Worm (Caenorhabditis elegans) whole organism, late embryonic: ENCODE data around the gene H32C10.1.
A peak's percentile ranks its signal among the peaks of the same experiment; 100 is the strongest.

Source experiments
- C08G9.2 ChIP-seq: sonication (generic microtip); optimal IDR thresholded peaks from 2 replicates; lab custom pipeline; 2016; ENCODE audit warnings: mild to moderate bottlenecking, missing genetic modification characterization, moderate library complexity, missing compliant biosample characterization
- T23F11.4 ChIP-seq: fragments of 200-800 bp; sonication (Bioruptor generic); optimal IDR thresholded peaks from 2 replicates; lab custom pipeline; 2018; ENCODE audit warnings: mild to moderate bottlenecking, missing genetic modification characterization, missing compliant biosample characterization
- ama-1 ChIP-seq: fragments of 150-350 bp; optimal IDR thresholded peaks from 2 replicates; lab custom pipeline; 2014
- ceh-18 ChIP-seq: sonication (generic microtip); optimal IDR thresholded peaks from 2 replicates; lab custom pipeline; 2016; ENCODE audit warnings: missing genetic modification characterization, missing compliant biosample characterization
- ceh-2 ChIP-seq: sonication (generic microtip); optimal IDR thresholded peaks from 2 replicates; lab custom pipeline; 2016; ENCODE audit warnings: missing genotype, missing genetic modification characterization, missing compliant biosample characterization
- ceh-45 ChIP-seq: fragments of 200-800 bp; sonication (Bioruptor generic); IDR thresholded peaks from 2 replicates; pipeline ENCODE4 v1.3.6; 2022; ENCODE audit warnings: missing genetic modification reagents, missing genetic modification characterization, missing compliant biosample characterization
- ceh-6 ChIP-seq: fragments of 200-800 bp; sonication (Bioruptor generic); optimal IDR thresholded peaks from 2 replicates; lab custom pipeline; 2018; ENCODE audit warnings: mild to moderate bottlenecking, missing genetic modification characterization, missing compliant biosample characterization
- ceh-9 ChIP-seq: sonication (generic microtip); optimal IDR thresholded peaks from 2 replicates; lab custom pipeline; 2016; ENCODE audit warnings: mild to moderate bottlenecking, missing genetic modification characterization, inconsistent platforms, missing compliant biosample characterization
- che-1 ChIP-seq: sonication (generic microtip); optimal IDR thresholded peaks from 2 replicates; lab custom pipeline; 2016; ENCODE audit warnings: mild to moderate bottlenecking, missing genetic modification characterization, missing compliant biosample characterization
- dmd-4 ChIP-seq: sonication (generic microtip); optimal IDR thresholded peaks from 2 replicates; lab custom pipeline; 2016; ENCODE audit warnings: borderline replicate concordance, missing genetic modification characterization, missing compliant biosample characterization
- dve-1 ChIP-seq: sonication (generic microtip); optimal IDR thresholded peaks from 2 replicates; lab custom pipeline; 2017; ENCODE audit warnings: antibody characterized with exemption, mild to moderate bottlenecking, missing genetic modification characterization, missing compliant biosample characterization
- elt-2 ChIP-seq: sonication (generic microtip); optimal IDR thresholded peaks from 2 replicates; lab custom pipeline; 2016; ENCODE audit warnings: missing genetic modification reagents, missing genetic modification characterization, missing compliant biosample characterization
- fkh-6 ChIP-seq: sonication (generic microtip); optimal IDR thresholded peaks from 2 replicates; lab custom pipeline; 2016; ENCODE audit warnings: missing genetic modification characterization, missing compliant biosample characterization
- gmeb-2 ChIP-seq: sonication (generic microtip); optimal IDR thresholded peaks from 2 replicates; lab custom pipeline; 2016; ENCODE audit warnings: missing genetic modification characterization, inconsistent platforms, missing compliant biosample characterization
- hlh-6 ChIP-seq: sonication (generic microtip); optimal IDR thresholded peaks from 2 replicates; lab custom pipeline; 2016; ENCODE audit warnings: missing genotype, missing genetic modification characterization, missing compliant biosample characterization
- hlh-8 ChIP-seq: sonication (generic microtip); optimal IDR thresholded peaks from 2 replicates; lab custom pipeline; 2016; ENCODE audit warnings: missing genotype, missing genetic modification characterization, missing compliant biosample characterization
- nfya-1 ChIP-seq: sonication (generic microtip); optimal IDR thresholded peaks from 2 replicates; lab custom pipeline; 2017; ENCODE audit warnings: missing genetic modification characterization, mild to moderate bottlenecking, missing compliant biosample characterization, antibody characterized with exemption, moderate library complexity
- nhr-11 ChIP-seq: fragments of 150-350 bp; optimal IDR thresholded peaks from 2 replicates; lab custom pipeline; 2014; ENCODE audit warnings: missing biosample characterization, missing genetic modification characterization
- pat-9 ChIP-seq: fragments of 200-800 bp; sonication (Bioruptor generic); optimal IDR thresholded peaks from 2 replicates; lab custom pipeline; 2018; ENCODE audit warnings: mild to moderate bottlenecking, missing genetic modification characterization, moderate library complexity, missing compliant biosample characterization
- pha-2 ChIP-seq: sonication (generic microtip); optimal IDR thresholded peaks from 2 replicates; lab custom pipeline; 2017; ENCODE audit warnings: mild to moderate bottlenecking, missing genetic modification characterization, missing compliant biosample characterization
- rnt-1 ChIP-seq: sonication (generic microtip); optimal IDR thresholded peaks from 2 replicates; lab custom pipeline; 2016; ENCODE audit warnings: missing genetic modification characterization, missing compliant biosample characterization
- sox-4 ChIP-seq: sonication (generic microtip); optimal IDR thresholded peaks from 2 replicates; lab custom pipeline; 2017; ENCODE audit warnings: mild to moderate bottlenecking, missing genetic modification characterization, inconsistent platforms, missing compliant biosample characterization
- ttx-3 ChIP-seq: sonication (generic microtip); optimal IDR thresholded peaks from 2 replicates; lab custom pipeline; 2016; ENCODE audit warnings: missing genetic modification reagents, missing genetic modification characterization, missing compliant biosample characterization
- unc-3 ChIP-seq, 2 experiments: fragments of 200-800 bp in 1 of 2; sonication (Bioruptor generic) in 1 of 2; sonication (generic microtip) in 1 of 2; conservative IDR thresholded peaks in 1 of 2; optimal IDR thresholded peaks in 1 of 2; 2 replicates each; pipeline versions ENCODE4 v1.3.6 to Lab custom; 2016 to 2022; ENCODE audit warnings: missing compliant biosample characterization in 2 of 2, missing genetic modification characterization in 2 of 2, missing genetic modification reagents in 1 of 2
- unc-55 ChIP-seq: sonication (generic microtip); optimal IDR thresholded peaks from 2 replicates; lab custom pipeline; 2017; ENCODE audit warnings: missing biosample characterization, missing genetic modification reagents, missing genetic modification characterization
- unc-86 ChIP-seq: sonication (generic microtip); optimal IDR thresholded peaks from 2 replicates; lab custom pipeline; 2016; ENCODE audit warnings: missing genetic modification characterization, missing compliant biosample characterization

The H32C10.1 gene

DNA sequence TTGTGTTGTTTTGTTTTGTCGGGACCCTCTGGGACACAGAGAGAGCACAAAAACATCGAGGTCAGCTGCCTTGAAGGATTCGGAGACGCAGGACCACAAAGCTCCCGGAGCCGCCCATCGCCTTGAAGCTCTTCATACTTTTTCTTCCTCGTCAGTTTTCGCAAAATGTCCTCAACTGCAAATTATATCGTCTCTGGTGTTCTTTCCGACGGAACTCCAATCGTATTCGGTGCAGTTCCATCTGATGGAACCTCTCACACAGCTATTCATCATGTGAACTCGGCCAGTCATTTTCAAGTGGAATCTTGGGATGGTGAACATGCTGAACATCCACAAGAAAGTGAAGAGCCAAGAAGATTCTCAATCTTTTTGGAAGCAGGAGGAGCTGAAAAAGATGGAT, 51.3 kb downstream of the H32C10.1 start:
- peak; percentile 42 for TF ChIP-seq ama-1
- TF ChIP-seq pat-9 (tag; lab: Kevin White, UChicago): no peak

DNA sequence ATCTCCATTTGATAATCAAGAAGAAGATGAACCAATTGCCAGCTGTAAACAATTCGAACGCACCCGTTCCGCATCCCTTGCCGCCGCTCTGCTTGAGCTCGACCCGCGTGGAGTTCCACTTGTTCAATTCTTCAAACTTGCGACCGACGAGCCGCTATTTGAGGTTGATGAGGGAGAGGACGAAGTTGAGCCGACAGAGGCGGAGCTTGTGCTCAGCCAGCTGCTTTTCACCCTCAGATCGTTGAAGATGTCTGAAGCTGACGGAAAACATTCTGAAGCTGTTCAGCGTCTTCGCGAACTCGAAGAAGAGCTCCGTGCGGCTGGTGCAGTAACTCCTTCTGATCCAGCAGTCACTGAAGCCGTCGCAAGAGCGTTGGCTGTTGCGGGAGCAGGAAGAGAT, 51.7 kb downstream of the H32C10.1 start:
- TF ChIP-seq pha-2 (tag; lab: Kevin White, UChicago) (no peak), ceh-6 (GFP tag; lab: Kevin White, UChicago) (no peak), gmeb-2 (tag; lab: Kevin White, UChicago) (no peak), dmd-4 (tag; lab: Kevin White, UChicago) (no peak), ceh-18 (no peak), ceh-45 (GFP tag; lab: Robert Waterston, UW) (no peak), dve-1 (tag; lab: Kevin White, UChicago) (no peak), elt-2 (no peak), che-1 (tag; lab: Kevin White, UChicago) (no peak), unc-86 (no peak), ceh-2 (no peak), C08G9.2 (no peak), ama-1 (no peak), sox-4 (tag; lab: Kevin White, UChicago) (no peak), fkh-6 (no peak), T23F11.4 (GFP tag; lab: Kevin White, UChicago) (no peak), nhr-11 (tag; lab: Kevin White, UChicago) (no peak), hlh-8 (tag; lab: Kevin White, UChicago) (no peak), ceh-9 (no peak), unc-3 (GFP tag; conservative IDR thresholded peaks at IDR 0.05; lab: Robert Waterston, UW) (no peak), unc-3 (tag; optimal IDR thresholded peaks at IDR 0.05; lab: Kevin White, UChicago) (no peak)

DNA sequence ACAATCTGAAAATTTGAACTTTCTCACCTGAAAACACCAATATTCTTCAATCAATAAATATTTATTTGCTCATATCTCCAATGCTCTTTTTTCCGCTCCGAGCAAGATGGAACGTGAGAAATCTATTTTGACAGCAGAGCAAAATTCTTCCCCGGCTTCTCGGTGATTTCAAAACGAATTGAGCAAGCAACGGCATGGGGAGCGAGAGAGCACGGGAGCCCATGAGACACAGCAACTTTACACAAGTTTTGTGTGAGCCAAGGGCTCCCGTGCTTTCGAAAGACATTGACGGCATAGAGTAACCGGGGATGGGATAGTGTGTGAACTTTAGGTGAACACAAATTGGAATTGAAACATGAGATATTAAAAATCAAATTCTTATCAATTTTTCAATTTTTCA, 52.7 kb downstream of the H32C10.1 start:
- TF ChIP-seq nfya-1 (tag; lab: Kevin White, UChicago) (peak; percentile 2), rnt-1 (no peak), ttx-3 (no peak), unc-3 (GFP tag; conservative IDR thresholded peaks at IDR 0.05; lab: Robert Waterston, UW) (no peak), unc-3 (tag; optimal IDR thresholded peaks at IDR 0.05; lab: Kevin White, UChicago) (no peak), hlh-6 (tag; lab: Kevin White, UChicago) (no peak), unc-55 (GFP tag; lab: Kevin White, UChicago) (peak; percentile 38)
- TF ChIP-seq, all 69 proteins: peak for 2
